Fruit fly (Drosophila melanogaster): ENCODE data around the gene pb.

pb gene

DNA sequence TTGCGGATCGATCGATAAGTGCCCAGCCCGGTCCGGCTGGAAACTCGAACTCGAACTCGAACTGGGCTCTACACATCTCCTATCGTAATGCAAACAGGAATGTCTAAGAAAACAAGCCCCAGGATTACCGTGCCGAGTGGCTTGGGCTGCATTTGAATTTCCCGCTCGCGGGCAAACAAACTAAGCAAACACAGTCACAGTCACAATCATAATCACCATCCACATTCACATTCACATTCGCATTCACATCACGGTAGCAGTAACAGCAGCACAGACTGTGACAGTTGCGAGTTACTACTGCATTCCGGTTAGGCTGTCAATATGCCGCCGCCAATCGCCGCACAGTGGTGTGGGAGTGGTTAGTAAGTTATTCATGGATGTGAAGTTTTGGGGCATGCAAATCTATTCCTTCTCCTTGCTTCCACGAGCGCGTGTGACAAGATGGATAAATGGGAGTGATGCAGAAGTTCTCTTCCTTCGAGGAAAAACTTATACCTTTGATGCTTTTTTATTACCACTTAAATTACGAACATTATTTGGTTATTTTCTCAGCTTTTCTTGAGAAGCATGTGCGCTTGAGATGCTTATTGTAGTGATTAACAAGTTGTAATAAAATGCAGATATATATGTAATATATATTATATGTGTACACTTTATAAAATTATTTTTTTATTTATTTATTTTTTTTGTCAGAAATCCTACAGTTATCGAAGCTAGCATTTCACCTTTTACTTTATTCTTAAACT, 77.3 kb downstream of the pb start (continued):
- 0 out of 4 replicates have a peak, but pooled peaks have one; percentile 32 for TF ChIP-seq chinmo (GFP tag; IDR thresholded peaks at IDR 0.05; ENCODE audit: partially characterized antibody)
- TF ChIP-seq caup (GFP tag; optimal IDR thresholded peaks at IDR 0.05; ENCODE audit: severe bottlenecking), result no peak
- TF ChIP-seq maf-S (GFP tag; optimal IDR thresholded peaks at IDR 0.05), result no peak
- peak; percentile 18 for TF ChIP-seq wek (GFP tag; optimal IDR thresholded peaks at IDR 0.05)
- peak; percentile 6 for TF ChIP-seq MTF-1 (GFP tag; optimal IDR thresholded peaks at IDR 0.05; ENCODE audit: borderline replicate concordance)
- TF ChIP-seq dan (GFP tag; IDR thresholded peaks at IDR 0.05), result no peak
- no peak for TF ChIP-seq Ada2b (GFP tag; IDR thresholded peaks at IDR 0.05)
- no peak for TF ChIP-seq Dip3 (GFP tag; optimal IDR thresholded peaks at IDR 0.05)
- TF ChIP-seq so (GFP tag; IDR thresholded peaks at IDR 0.05), result no peak
- TF ChIP-seq Xrp1 (GFP tag; IDR thresholded peaks at IDR 0.05), result peak; percentile 53
- peak; percentile 15 for TF ChIP-seq Sox102F (GFP tag; optimal IDR thresholded peaks at IDR 0.05)
- peak; percentile 78 for TF ChIP-seq fd102C (GFP tag; optimal IDR thresholded peaks at IDR 0.05)
- no peak for TF ChIP-seq CG17568 (GFP tag; optimal IDR thresholded peaks at IDR 0.05)
- TF ChIP-seq Hmr (GFP tag; optimal IDR thresholded peaks at IDR 0.05), result no peak
- TF ChIP-seq GATAe (GFP tag; conservative IDR thresholded peaks at IDR 0.05), result no peak
- TF ChIP-seq CG11696 (GFP tag; IDR thresholded peaks at IDR 0.05), result 0 out of 2 replicates have a peak, but pooled peaks have one; percentile 33
- no peak for TF ChIP-seq CG1529 (GFP tag; optimal IDR thresholded peaks at IDR 0.05)
- peak; percentile 15 for TF ChIP-seq CG7839 (tag; optimal IDR thresholded peaks at IDR 0.05)
- no peak for TF ChIP-seq CG4820 (GFP tag; optimal IDR thresholded peaks at IDR 0.05)
- TF ChIP-seq CG10431 (GFP tag; optimal IDR thresholded peaks at IDR 0.05), result no peak
- no peak for TF ChIP-seq CG4617 (GFP tag; optimal IDR thresholded peaks at IDR 0.05; ENCODE audit: borderline replicate concordance)
- peak; percentile 29 for TF ChIP-seq gem (tag; optimal IDR thresholded peaks at IDR 0.05)
- TF ChIP-seq CG8765 (GFP tag; IDR thresholded peaks at IDR 0.05), result no peak
- TF ChIP-seq CG34224 (GFP tag; IDR thresholded peaks at IDR 0.05; ENCODE audit: partially characterized antibody), result 0 out of 3 replicates have a peak, but pooled peaks have one; percentile 10
- TF ChIP-seq CG6654 (GFP tag; optimal IDR thresholded peaks at IDR 0.05), result no peak
- no peak for TF ChIP-seq chn (GFP tag; optimal IDR thresholded peaks at IDR 0.05)
- peak; percentile 51 for TF ChIP-seq nmo (GFP tag; optimal IDR thresholded peaks at IDR 0.05)
- TF ChIP-seq CG10654 (GFP tag; optimal IDR thresholded peaks at IDR 0.05), result no peak
- TF ChIP-seq CG6813 (GFP tag; optimal IDR thresholded peaks at IDR 0.05), result peak; percentile 49
- no peak for TF ChIP-seq Myb (GFP tag; optimal IDR thresholded peaks at IDR 0.05)
- no peak for TF ChIP-seq lbe (GFP tag; optimal IDR thresholded peaks at IDR 0.05)
- no peak for TF ChIP-seq Hr78 (GFP tag; optimal IDR thresholded peaks at IDR 0.05)
- TF ChIP-seq Meics (GFP tag; optimal IDR thresholded peaks at IDR 0.05), result no peak
- peak; percentile 17 for TF ChIP-seq az2 (GFP tag; optimal IDR thresholded peaks at IDR 0.05)
- TF ChIP-seq PHDP (tag; optimal IDR thresholded peaks at IDR 0.05), result no peak
- TF ChIP-seq dimm (GFP tag; IDR thresholded peaks at IDR 0.05), result no peak
- no peak for TF ChIP-seq Opbp (GFP tag; IDR thresholded peaks at IDR 0.05; ENCODE audit: partially characterized antibody)
- TF ChIP-seq hkb (optimal IDR thresholded peaks at IDR 0.05), result no peak
- no peak for TF ChIP-seq hkb (GFP tag; IDR thresholded peaks at IDR 0.05)
- peak; percentile 10 for TF ChIP-seq CG4424 (GFP tag; optimal IDR thresholded peaks at IDR 0.05)
- TF ChIP-seq dm (GFP tag; optimal IDR thresholded peaks at IDR 0.05), result no peak
- peak; percentile 69 for TF ChIP-seq CG1603 (tag; optimal IDR thresholded peaks at IDR 0.05)
- TF ChIP-seq CG6689 (GFP tag; IDR thresholded peaks at IDR 0.05), result no peak
- peak; percentile 16 for TF ChIP-seq D19A (tag; optimal IDR thresholded peaks at IDR 0.05)
- no peak for TF ChIP-seq Dad (GFP tag; optimal IDR thresholded peaks at IDR 0.05)
- TF ChIP-seq CG7963 (GFP tag; IDR thresholded peaks at IDR 0.05; ENCODE audit: partially characterized antibody), result 0 out of 3 replicates have a peak, but pooled peaks have one; percentile 15
- TF ChIP-seq ewg (GFP tag; optimal IDR thresholded peaks at IDR 0.05), result no peak
- TF ChIP-seq CG2875 (GFP tag; optimal IDR thresholded peaks at IDR 0.05), result no peak

All from whole organism, embryonic.